Worm (Caenorhabditis elegans): Measurements from ENCODE around the gene pho-4.

- TF ChIP-seq W03F9.2 (tag; optimal IDR thresholded peaks at IDR 0.05) (no peak), him-1 (tag; optimal IDR thresholded peaks at IDR 0.05) (no peak)
Measured at ce11 chrII:5228662-5229061, 9.6 kb downstream of the pho-4 start.
